Fruit fly (Drosophila melanogaster) Kc167 (cell line): ENCODE data around the gene MED10.

Experiments
- Myc ChIP-seq: fragments of >200 bp; optimal IDR thresholded peaks from 2 replicates; lab custom pipeline; 2017; ENCODE audit warnings: missing external identifiers
- Sin3A ChIP-seq: fragments of >200 bp; optimal IDR thresholded peaks from 2 replicates; lab custom pipeline; 2018; ENCODE audit warnings: missing external identifiers
- h ChIP-seq: fragments of >200 bp; optimal IDR thresholded peaks from 3 replicates; lab custom pipeline; 2018; ENCODE audit warnings: missing external identifiers
- insv ChIP-seq: fragments of >200 bp; optimal IDR thresholded peaks from 3 replicates; lab custom pipeline; 2018; ENCODE audit warnings: missing external identifiers
- psq ChIP-seq: fragments of >200 bp; optimal IDR thresholded peaks from 2 replicates; lab custom pipeline; 2017; ENCODE audit warnings: missing external identifiers
- ttk ChIP-seq: sonication (Bioruptor generic); optimal IDR thresholded peaks from 2 replicates; lab custom pipeline; 2017; ENCODE audit warnings: missing external identifiers

MED10 gene

dm6 chr3L:16214533-16215207 is 17.2 kb upstream of the MED10 start:
- TF ChIP-seq Myc (lab: Kevin White, UChicago) (no peak), insv (no peak), Sin3A (lab: Kevin White, UChicago) (no peak), ttk (lab: Kevin White, UChicago) (no peak), h (no peak), psq (lab: Kevin White, UChicago) (no peak)

dm6 chr3L:16215411-16215810 is 16.5 kb upstream of the MED10 start:
- no peak for TF ChIP-seq insv

DNA sequence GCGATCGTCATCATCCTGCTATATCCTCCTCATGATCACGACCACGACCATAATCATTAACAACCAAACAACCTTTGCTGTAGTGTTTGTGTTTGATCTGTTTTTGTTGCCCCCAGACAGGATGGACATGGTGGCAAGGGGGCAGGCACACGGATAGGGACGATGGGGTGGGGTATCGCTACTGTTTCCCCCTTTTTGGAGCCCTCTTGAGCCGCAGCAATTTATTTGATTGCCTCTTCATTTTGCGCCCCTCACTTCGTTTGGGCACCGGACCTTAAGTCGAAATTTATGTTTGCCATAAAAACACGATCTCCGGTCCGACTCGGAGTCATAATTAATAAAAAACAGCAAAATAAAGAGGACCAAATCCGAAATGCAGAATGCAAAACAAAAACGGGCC is 16.1 kb upstream of the MED10 start:
- TF ChIP-seq psq (lab: Kevin White, UChicago), result no peak
- TF ChIP-seq h, result no peak
- no peak for TF ChIP-seq Sin3A (lab: Kevin White, UChicago)
- no peak for TF ChIP-seq ttk (lab: Kevin White, UChicago)
- no peak for TF ChIP-seq insv
- TF ChIP-seq Myc (lab: Kevin White, UChicago), result no peak

- TF ChIP-seq psq (lab: Kevin White, UChicago) (no peak), Sin3A (lab: Kevin White, UChicago) (no peak)
Measured at dm6 chr3L:16217203-16217602, 14.7 kb upstream of the MED10 start, which contains the start of gene CG13073. CG13073 (minus strand) TSS chr3L:16217303.

- no peak for TF ChIP-seq psq (lab: Kevin White, UChicago)
- no peak for TF ChIP-seq Myc (lab: Kevin White, UChicago)
- no peak for TF ChIP-seq Sin3A (lab: Kevin White, UChicago)
- no peak for TF ChIP-seq ttk (lab: Kevin White, UChicago)
- TF ChIP-seq insv, result no peak
- no peak for TF ChIP-seq h
Measured at dm6 chr3L:16217935-16218334, 13.9 kb upstream of the MED10 start.

dm6 chr3L:16221278-16221677 is 10.6 kb upstream of the MED10 start:
- TF ChIP-seq psq (lab: Kevin White, UChicago) (no peak), ttk (lab: Kevin White, UChicago) (no peak), Myc (lab: Kevin White, UChicago) (no peak), Sin3A (lab: Kevin White, UChicago) (no peak), h (no peak), insv (no peak)

dm6 chr3L:16221800-16222199 is 10.1 kb upstream of the MED10 start:
- no peak for TF ChIP-seq h
- TF ChIP-seq Sin3A (lab: Kevin White, UChicago), result no peak
- TF ChIP-seq Myc (lab: Kevin White, UChicago), result no peak
- no peak for TF ChIP-seq ttk (lab: Kevin White, UChicago)
- no peak for TF ChIP-seq psq (lab: Kevin White, UChicago)
- TF ChIP-seq insv, result no peak

dm6 chr3L:16225175-16225574 is 6.7 kb upstream of the MED10 start:
- no peak for TF ChIP-seq Myc (lab: Kevin White, UChicago)

DNA sequence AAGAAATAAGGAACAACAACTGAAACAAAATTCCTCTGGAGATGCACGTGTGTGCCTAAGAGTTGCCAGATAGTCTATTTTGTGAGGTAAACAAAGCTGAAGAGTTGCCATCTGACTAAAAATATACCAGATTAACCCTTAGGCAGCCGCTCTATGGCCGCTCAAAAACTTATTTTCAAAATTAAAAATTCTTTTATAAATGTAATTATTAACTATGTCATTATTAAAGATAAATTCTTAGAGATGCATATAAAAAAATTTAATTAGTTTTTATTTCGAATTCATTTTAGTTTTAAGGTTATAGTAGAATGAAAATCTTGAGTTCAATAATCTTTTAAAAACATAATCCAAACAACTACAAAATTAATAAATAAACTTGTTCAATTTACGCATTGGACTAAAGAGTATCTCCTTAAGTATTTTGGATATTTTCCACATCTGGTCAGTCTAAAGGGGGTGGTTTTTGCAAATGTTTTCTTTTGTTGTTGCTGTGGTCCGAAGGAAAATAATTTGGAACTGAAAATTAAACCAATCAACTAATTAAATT is 3.2 kb upstream of the MED10 start, which contains the start of gene Tmx3:
Tmx3 (plus strand) TSS at position 442 of the 547 bp plus-strand sequence.
- TF ChIP-seq Myc (lab: Kevin White, UChicago), result no peak

- no peak for TF ChIP-seq Myc (lab: Kevin White, UChicago)
- no peak for TF ChIP-seq Sin3A (lab: Kevin White, UChicago)
- no peak for TF ChIP-seq insv
- TF ChIP-seq psq (lab: Kevin White, UChicago), result no peak
- no peak for TF ChIP-seq ttk (lab: Kevin White, UChicago)
- TF ChIP-seq h, result no peak
Measured at dm6 chr3L:16232924-16233323, 1.0 kb downstream of the MED10 start, which contains the start of gene Hsc20. Hsc20 (plus strand) TSS chr3L:16233127.

- TF ChIP-seq Myc (lab: Kevin White, UChicago) (no peak), psq (lab: Kevin White, UChicago) (no peak), h (no peak), ttk (lab: Kevin White, UChicago) (no peak), Sin3A (lab: Kevin White, UChicago) (no peak)
Measured at dm6 chr3L:16233850-16234494, 2.1 kb downstream of the MED10 start.

dm6 chr3L:16241296-16241695 is 9.4 kb downstream of the MED10 start:
- TF ChIP-seq ttk (lab: Kevin White, UChicago), result no peak
- TF ChIP-seq Sin3A (lab: Kevin White, UChicago), result no peak
- no peak for TF ChIP-seq Myc (lab: Kevin White, UChicago)
- TF ChIP-seq h, result no peak
- no peak for TF ChIP-seq psq (lab: Kevin White, UChicago)
- TF ChIP-seq insv, result no peak

dm6 chr3L:16252255-16252654 is 20.4 kb downstream of the MED10 start, which contains the start of gene CG13055:
CG13055 (minus strand) TSS chr3L:16252355.
- no peak for TF ChIP-seq insv
- TF ChIP-seq Sin3A (lab: Kevin White, UChicago), result no peak
- no peak for TF ChIP-seq h
- no peak for TF ChIP-seq Myc (lab: Kevin White, UChicago)
- TF ChIP-seq psq (lab: Kevin White, UChicago), result no peak
- TF ChIP-seq ttk (lab: Kevin White, UChicago), result no peak
